Fruit fly (Drosophila melanogaster): ENCODE data around the gene CG11617.

Gene CG11617

DNA sequence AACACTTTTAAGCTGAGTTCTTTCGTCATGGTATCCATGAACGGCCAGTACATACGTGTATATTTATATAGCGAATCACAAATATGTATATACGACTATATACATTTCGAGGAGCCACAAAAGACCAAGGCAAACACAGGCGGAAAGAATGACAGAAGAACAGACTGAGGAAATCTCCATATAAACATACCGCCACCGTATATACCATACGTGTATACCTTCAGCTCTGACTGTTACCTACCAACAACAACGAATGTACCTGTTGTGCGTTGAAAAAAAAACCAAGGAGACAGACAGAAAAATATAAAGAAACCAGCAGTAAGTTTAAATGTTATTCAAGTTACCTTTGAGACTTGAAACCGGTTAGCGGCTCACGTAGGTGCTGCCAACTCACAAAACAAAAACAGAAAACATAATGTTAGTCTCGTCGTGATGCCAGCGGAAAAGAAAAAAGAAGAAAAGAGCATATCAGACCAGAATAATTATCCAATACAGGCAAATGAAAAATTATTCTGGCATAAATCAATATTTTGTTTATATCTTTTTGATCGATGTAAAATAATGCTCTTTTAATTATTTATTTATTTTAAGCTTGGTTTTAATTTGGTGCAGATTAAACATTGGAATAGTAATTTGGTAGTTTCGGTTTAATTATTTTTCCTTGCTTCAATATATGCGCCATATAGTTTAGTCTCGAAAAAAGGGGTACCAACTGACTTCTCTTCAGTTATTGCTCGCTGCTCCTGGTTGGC is 35.4 kb downstream of the CG11617 start (continued):
- TF ChIP-seq usp (GFP tag; optimal IDR thresholded peaks at IDR 0.05) (no peak), Dif (GFP tag; optimal IDR thresholded peaks at IDR 0.05; ENCODE audit: partially characterized antibody) (peak; percentile 18), Myc (optimal IDR thresholded peaks at IDR 0.05) (no peak), GATAd (GFP tag; optimal IDR thresholded peaks at IDR 0.05) (no peak), CG32264 (GFP tag; optimal IDR thresholded peaks at IDR 0.05) (peak; percentile 3), CrebA (GFP tag; optimal IDR thresholded peaks at IDR 0.05; ENCODE audit: borderline replicate concordance) (no peak), Hr83 (GFP tag; optimal IDR thresholded peaks at IDR 0.05; ENCODE audit: poor library complexity, severe bottlenecking) (peak; percentile 73), dl (GFP tag; optimal IDR thresholded peaks at IDR 0.05; ENCODE audit: insufficient read depth in 1 of 2, partially characterized antibody in 2 of 2) (peak in 1 of 2 experiments; percentile 10), dsf (GFP tag; optimal IDR thresholded peaks at IDR 0.05; ENCODE audit: borderline replicate concordance) (no peak), br (GFP tag; optimal IDR thresholded peaks at IDR 0.05) (peak; percentile 6), dmrt93B (GFP tag; optimal IDR thresholded peaks at IDR 0.05) (no peak), N (GFP tag; optimal IDR thresholded peaks at IDR 0.05) (no peak)

dm6 chr2L:170383-170782 is 36.7 kb downstream of the CG11617 start:
- TF ChIP-seq Hr83 (GFP tag; optimal IDR thresholded peaks at IDR 0.05; ENCODE audit: poor library complexity, severe bottlenecking): no peak
- no peak for TF ChIP-seq ey (GFP tag; optimal IDR thresholded peaks at IDR 0.05)
- TF ChIP-seq sage (GFP tag; optimal IDR thresholded peaks at IDR 0.05): peak; percentile 0
- peak; percentile 41 for TF ChIP-seq tai (GFP tag; optimal IDR thresholded peaks at IDR 0.05)
- TF ChIP-seq Rel (GFP tag; optimal IDR thresholded peaks at IDR 0.05): peak; percentile 4
- peak; percentile 6 for TF ChIP-seq Rel (tag; optimal IDR thresholded peaks at IDR 0.05)
- TF ChIP-seq CrebA (GFP tag; optimal IDR thresholded peaks at IDR 0.05; ENCODE audit: borderline replicate concordance): peak; percentile 56

DNA sequence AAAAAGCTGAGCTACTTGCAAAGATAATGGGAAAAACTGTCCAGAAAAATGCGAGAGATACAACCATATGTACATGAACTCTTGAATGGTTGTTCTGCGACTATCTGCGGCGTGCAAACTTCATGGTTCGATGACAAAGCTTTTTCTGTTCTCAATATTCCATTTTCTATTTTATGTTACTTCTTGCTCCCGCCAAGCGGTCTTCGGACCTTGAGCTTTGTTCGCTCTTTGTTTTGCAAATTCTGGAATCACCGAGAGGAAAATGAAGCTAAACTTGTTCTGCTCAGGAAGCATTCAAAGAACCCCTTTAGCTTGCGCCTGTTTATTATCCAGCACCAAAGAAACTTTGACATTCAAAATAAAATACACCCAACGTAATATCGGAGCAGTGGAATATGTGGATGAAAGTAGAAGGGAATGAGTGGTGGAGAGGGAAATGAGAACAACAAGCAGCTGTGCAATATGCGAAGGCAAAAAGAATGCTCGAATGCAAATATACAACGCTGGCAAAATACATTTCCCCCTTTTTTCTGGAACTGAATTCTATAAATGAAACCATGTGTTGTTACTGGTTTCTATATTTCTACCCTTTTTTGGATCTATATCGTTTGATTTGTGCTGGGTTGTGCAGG is 38.7 kb downstream of the CG11617 start:
- TF ChIP-seq brk (GFP tag; optimal IDR thresholded peaks at IDR 0.05) (peak; percentile 40), Hnf4 (GFP tag; optimal IDR thresholded peaks at IDR 0.05) (peak; percentile 11), Hr83 (GFP tag; optimal IDR thresholded peaks at IDR 0.05; ENCODE audit: poor library complexity, severe bottlenecking) (peak; percentile 57), Rel (GFP tag; optimal IDR thresholded peaks at IDR 0.05) (no peak), Rel (tag; optimal IDR thresholded peaks at IDR 0.05) (no peak), Myc (optimal IDR thresholded peaks at IDR 0.05) (no peak), sage (GFP tag; optimal IDR thresholded peaks at IDR 0.05) (peak; percentile 13)

DNA sequence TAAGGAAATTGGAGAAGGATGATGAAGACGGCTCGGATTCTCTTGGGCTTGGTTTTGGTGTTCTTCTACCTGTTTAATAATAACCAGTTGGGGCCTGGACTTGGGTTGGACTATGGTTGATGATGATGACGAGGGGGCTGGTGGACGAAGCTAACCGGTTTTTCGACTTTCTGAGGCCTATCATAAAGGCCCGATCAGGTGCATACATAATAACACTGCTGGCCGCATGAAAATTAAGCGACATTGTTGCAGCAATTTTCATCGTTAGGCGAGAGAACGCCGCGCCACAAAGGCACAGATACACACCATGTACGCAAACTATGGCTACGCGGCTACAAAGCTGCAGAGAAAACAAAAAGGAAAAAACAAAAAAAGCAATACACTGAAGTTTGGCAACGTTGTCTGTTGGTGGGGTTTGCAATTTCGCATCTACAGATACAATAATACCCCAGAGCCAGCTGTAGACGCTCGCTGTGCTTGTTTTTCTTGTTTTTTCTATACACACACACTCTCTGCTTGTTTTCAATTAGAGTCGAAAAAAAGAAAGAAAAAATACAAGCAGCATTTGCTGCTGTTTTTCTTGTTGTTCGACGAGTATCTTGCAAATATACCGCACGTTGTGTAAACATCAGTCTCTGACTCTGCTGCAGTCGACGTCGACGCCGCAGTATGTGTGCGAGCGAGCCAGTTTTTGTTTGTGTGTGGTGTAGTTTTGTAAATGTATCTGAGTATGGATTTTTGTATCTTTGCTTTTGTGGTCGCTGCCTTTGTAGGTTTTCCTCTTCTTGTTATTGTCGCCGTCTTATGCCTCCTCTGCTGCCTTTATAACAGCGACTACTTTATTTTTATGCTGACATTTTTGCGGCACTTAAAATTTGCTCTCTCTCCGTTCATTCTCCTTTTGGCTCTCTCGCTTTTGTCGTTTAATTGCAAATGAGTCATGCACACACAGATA is 40.7 kb downstream of the CG11617 start:
- TF ChIP-seq brk (GFP tag; optimal IDR thresholded peaks at IDR 0.05) (peak; percentile 98), sv (GFP tag; optimal IDR thresholded peaks at IDR 0.05) (peak; percentile 30), Rel (GFP tag; optimal IDR thresholded peaks at IDR 0.05) (peak; percentile 92), Rel (tag; optimal IDR thresholded peaks at IDR 0.05) (peak; percentile 82), Dif (GFP tag; optimal IDR thresholded peaks at IDR 0.05; ENCODE audit: partially characterized antibody) (peak; percentile 82), Abd-B (GFP tag; optimal IDR thresholded peaks at IDR 0.05) (no peak), foxo (GFP tag; optimal IDR thresholded peaks at IDR 0.05) (peak; percentile 74 to 97), Sp1 (GFP tag; optimal IDR thresholded peaks at IDR 0.05) (peak; percentile 94), GATAd (GFP tag; optimal IDR thresholded peaks at IDR 0.05) (no peak), dsf (GFP tag; optimal IDR thresholded peaks at IDR 0.05; ENCODE audit: borderline replicate concordance) (peak; percentile 86), h (GFP tag; optimal IDR thresholded peaks at IDR 0.05) (peak; percentile 89), Vsx2 (GFP tag; optimal IDR thresholded peaks at IDR 0.05; ENCODE audit: partially characterized antibody) (peak; percentile 76), tai (GFP tag; optimal IDR thresholded peaks at IDR 0.05) (peak; percentile 93), CG32264 (GFP tag; optimal IDR thresholded peaks at IDR 0.05) (peak; percentile 93), Hnf4 (GFP tag; optimal IDR thresholded peaks at IDR 0.05) (peak; percentile 89), Mio (GFP tag; optimal IDR thresholded peaks at IDR 0.05) (peak; percentile 40), Jra (GFP tag; optimal IDR thresholded peaks at IDR 0.05) (peak; percentile 94), Dfd (GFP tag; optimal IDR thresholded peaks at IDR 0.05) (no peak), CG9705 (GFP tag; optimal IDR thresholded peaks at IDR 0.05) (peak; percentile 83), jim (GFP tag; optimal IDR thresholded peaks at IDR 0.05) (peak; percentile 93), OdsH (GFP tag; optimal IDR thresholded peaks at IDR 0.05) (peak; percentile 90), HLH106 (tag; optimal IDR thresholded peaks at IDR 0.05) (peak; percentile 62), Hr78 (GFP tag; optimal IDR thresholded peaks at IDR 0.05) (no peak), dl (GFP tag; optimal IDR thresholded peaks at IDR 0.05; ENCODE audit: insufficient read depth in 1 of 2, partially characterized antibody in 2 of 2) (peak; percentile 57 to 60), sage (GFP tag; optimal IDR thresholded peaks at IDR 0.05) (peak; percentile 97), CrebA (GFP tag; optimal IDR thresholded peaks at IDR 0.05; ENCODE audit: borderline replicate concordance) (peak; percentile 98), Hr83 (GFP tag; optimal IDR thresholded peaks at IDR 0.05; ENCODE audit: poor library complexity, severe bottlenecking) (peak; percentile 97), pan (optimal IDR thresholded peaks at IDR 0.05) (no peak), rgr (GFP tag; optimal IDR thresholded peaks at IDR 0.05) (peak; percentile 88), br (GFP tag; optimal IDR thresholded peaks at IDR 0.05) (peak; percentile 90), lola (GFP tag; optimal IDR thresholded peaks at IDR 0.05) (no peak), Myc (optimal IDR thresholded peaks at IDR 0.05) (no peak), ey (GFP tag; optimal IDR thresholded peaks at IDR 0.05) (peak; percentile 49)
